Worm (Caenorhabditis elegans) whole organism, L2 larva: Measurements from ENCODE around the gene F35G2.1.

Experiments
- C34F6.9 ChIP-seq: fragments of 150-350 bp; optimal IDR thresholded peaks from 2 replicates; lab custom pipeline; 2014; ENCODE audit warnings: missing biosample characterization, missing genetic modification characterization
- F13H6.1 ChIP-seq: sonication (generic microtip); optimal IDR thresholded peaks from 2 replicates; lab custom pipeline; 2016; ENCODE audit warnings: missing genetic modification characterization, missing compliant biosample characterization
- R02D3.7 ChIP-seq: fragments of 150-350 bp; optimal IDR thresholded peaks from 2 replicates; lab custom pipeline; 2014; ENCODE audit warnings: missing biosample characterization, missing genetic modification characterization
- Y55F3AM.14 ChIP-seq: fragments of 200-800 bp; sonication (Bioruptor generic); optimal IDR thresholded peaks from 2 replicates; lab custom pipeline; 2018; ENCODE audit warnings: mild to moderate bottlenecking, missing genetic modification characterization, missing compliant biosample characterization
- ZK546.5 ChIP-seq: sonication (generic microtip); optimal IDR thresholded peaks from 2 replicates; lab custom pipeline; 2017; ENCODE audit warnings: missing biosample characterization, missing genetic modification characterization
- alr-1 ChIP-seq: fragments of 150-350 bp; optimal IDR thresholded peaks from 2 replicates; lab custom pipeline; 2014; ENCODE audit warnings: missing biosample characterization, missing genetic modification characterization
- ama-1 ChIP-seq: fragments of 150-350 bp; optimal IDR thresholded peaks from 2 replicates; lab custom pipeline; 2018; ENCODE audit warnings: inconsistent platforms
- blmp-1 ChIP-seq: sonication (generic microtip); optimal IDR thresholded peaks from 2 replicates; lab custom pipeline; 2017; ENCODE audit warnings: missing genetic modification characterization, mild to moderate bottlenecking, missing compliant biosample characterization, antibody characterized with exemption, moderate library complexity; ENCODE audit not compliant: insufficient read depth
- ceh-16 ChIP-seq: fragments of 150-350 bp; optimal IDR thresholded peaks from 2 replicates; lab custom pipeline; 2014; ENCODE audit warnings: missing biosample characterization, missing genetic modification characterization
- ceh-82 ChIP-seq: fragments of 150-350 bp; optimal IDR thresholded peaks from 2 replicates; lab custom pipeline; 2014; ENCODE audit warnings: missing biosample characterization, missing genetic modification characterization
- crh-2 ChIP-seq: sonication (generic microtip); optimal IDR thresholded peaks from 2 replicates; lab custom pipeline; 2017; ENCODE audit warnings: missing biosample characterization, missing genetic modification characterization
- dmd-4 ChIP-seq: sonication (generic microtip); optimal IDR thresholded peaks from 2 replicates; lab custom pipeline; 2017; ENCODE audit warnings: missing biosample characterization, missing genetic modification characterization
- egl-27 ChIP-seq: sonication (generic microtip); optimal IDR thresholded peaks from 3 replicates; lab custom pipeline; 2017; ENCODE audit warnings: missing biosample characterization, missing genetic modification reagents, missing genetic modification characterization
- elt-1 ChIP-seq: fragments of 150-350 bp; optimal IDR thresholded peaks from 2 replicates; lab custom pipeline; 2014; ENCODE audit warnings: missing biosample characterization, missing genetic modification characterization
- fos-1 ChIP-seq: fragments of 150-350 bp; optimal IDR thresholded peaks from 2 replicates; lab custom pipeline; 2014; ENCODE audit warnings: missing biosample characterization, missing genetic modification characterization
- gmeb-1 ChIP-seq: fragments of 150-350 bp; optimal IDR thresholded peaks from 2 replicates; lab custom pipeline; 2014; ENCODE audit warnings: missing biosample characterization, missing genetic modification characterization
- lin-11 ChIP-seq: fragments of 150-350 bp; sonication (generic microtip); optimal IDR thresholded peaks from 2 replicates; lab custom pipeline; 2014; ENCODE audit warnings: missing biosample characterization, missing genetic modification characterization, inconsistent platforms, mixed read lengths
- lin-13 ChIP-seq: fragments of 150-350 bp; optimal IDR thresholded peaks from 2 replicates; lab custom pipeline; 2014; ENCODE audit warnings: missing biosample characterization, missing genetic modification reagents, missing genetic modification characterization
- mab-5 ChIP-seq: fragments of 150-350 bp; optimal IDR thresholded peaks from 2 replicates; lab custom pipeline; 2014; ENCODE audit warnings: missing biosample characterization, missing genetic modification characterization
- mbf-1 ChIP-seq: sonication (generic microtip); optimal IDR thresholded peaks from 2 replicates; lab custom pipeline; 2017; ENCODE audit warnings: missing biosample characterization, missing genetic modification characterization
- nhr-11 ChIP-seq: fragments of 150-350 bp; optimal IDR thresholded peaks from 2 replicates; lab custom pipeline; 2014; ENCODE audit warnings: missing biosample characterization, missing genetic modification characterization
- nhr-129 ChIP-seq: fragments of 150-350 bp; optimal IDR thresholded peaks from 2 replicates; lab custom pipeline; 2014; ENCODE audit warnings: missing biosample characterization, missing genetic modification characterization
- nhr-21 ChIP-seq: fragments of 150-350 bp; optimal IDR thresholded peaks from 2 replicates; lab custom pipeline; 2014; ENCODE audit warnings: missing biosample characterization, missing genetic modification characterization
- nhr-237 ChIP-seq: fragments of 150-350 bp; optimal IDR thresholded peaks from 2 replicates; lab custom pipeline; 2014; ENCODE audit warnings: missing biosample characterization, missing genetic modification characterization
- nhr-25 ChIP-seq: fragments of 150-350 bp; sonication (generic microtip); optimal IDR thresholded peaks from 3 replicates; lab custom pipeline; 2014; ENCODE audit warnings: missing biosample characterization, missing genetic modification characterization
- nhr-6 ChIP-seq: fragments of 150-350 bp; optimal IDR thresholded peaks from 2 replicates; lab custom pipeline; 2014; ENCODE audit warnings: missing biosample characterization, missing genetic modification characterization
- nhr-77 ChIP-seq: fragments of 150-350 bp; optimal IDR thresholded peaks from 2 replicates; lab custom pipeline; 2014; ENCODE audit warnings: missing biosample characterization, missing genetic modification characterization
- peb-1 ChIP-seq: fragments of 150-350 bp; optimal IDR thresholded peaks from 2 replicates; lab custom pipeline; 2014; ENCODE audit warnings: missing biosample characterization, missing genetic modification characterization
- sem-4 ChIP-seq: fragments of 150-350 bp; optimal IDR thresholded peaks from 2 replicates; lab custom pipeline; 2014; ENCODE audit warnings: missing biosample characterization, missing genetic modification reagents, missing genetic modification characterization
- skn-1 ChIP-seq: sonication (generic microtip); optimal IDR thresholded peaks from 2 replicates; lab custom pipeline; 2017; ENCODE audit warnings: missing biosample characterization, missing genetic modification characterization
- sma-3 ChIP-seq: sonication (generic microtip); optimal IDR thresholded peaks from 2 replicates; lab custom pipeline; 2016; ENCODE audit warnings: missing genetic modification reagents, missing genetic modification characterization, missing compliant biosample characterization
- sma-9 ChIP-seq, 2 experiments: fragments of 150-350 bp in 1 of 2; sonication (generic microtip) in 1 of 2; optimal IDR thresholded peaks; 2 replicates each; lab custom pipeline; 2014 to 2016; ENCODE audit warnings: missing genetic modification characterization in 2 of 2, mild to moderate bottlenecking in 1 of 2, missing biosample characterization in 1 of 2, missing compliant biosample characterization in 1 of 2, missing genetic modification reagents in 1 of 2, moderate library complexity in 1 of 2
- snpc-4 ChIP-seq: fragments of 150-350 bp; optimal IDR thresholded peaks from 2 replicates; lab custom pipeline; 2014; ENCODE audit warnings: missing biosample characterization, missing genetic modification characterization
- unc-39 ChIP-seq: fragments of 150-350 bp; optimal IDR thresholded peaks from 2 replicates; lab custom pipeline; 2014; ENCODE audit warnings: missing biosample characterization, missing genetic modification characterization
- unc-62 ChIP-seq: fragments of 150-350 bp; optimal IDR thresholded peaks from 2 replicates; lab custom pipeline; 2014; ENCODE audit warnings: missing biosample characterization, missing genetic modification reagents, missing genetic modification characterization
- zag-1 ChIP-seq: fragments of 150-350 bp; optimal IDR thresholded peaks from 2 replicates; lab custom pipeline; 2014; ENCODE audit warnings: missing biosample characterization, missing genetic modification characterization
- ztf-1 ChIP-seq: fragments of 200-800 bp; sonication (Bioruptor generic); conservative IDR thresholded peaks from 2 replicates; pipeline ENCODE4 v1.3.6; 2022; ENCODE audit warnings: missing genetic modification characterization, missing compliant biosample characterization
- ztf-11 ChIP-seq: sonication (generic microtip); optimal IDR thresholded peaks from 2 replicates; lab custom pipeline; 2017; ENCODE audit warnings: missing biosample characterization, missing genetic modification characterization
- ztf-4 ChIP-seq: fragments of 150-350 bp; optimal IDR thresholded peaks from 2 replicates; lab custom pipeline; 2014; ENCODE audit warnings: missing biosample characterization, missing genetic modification characterization

The F35G2.1 gene

DNA sequence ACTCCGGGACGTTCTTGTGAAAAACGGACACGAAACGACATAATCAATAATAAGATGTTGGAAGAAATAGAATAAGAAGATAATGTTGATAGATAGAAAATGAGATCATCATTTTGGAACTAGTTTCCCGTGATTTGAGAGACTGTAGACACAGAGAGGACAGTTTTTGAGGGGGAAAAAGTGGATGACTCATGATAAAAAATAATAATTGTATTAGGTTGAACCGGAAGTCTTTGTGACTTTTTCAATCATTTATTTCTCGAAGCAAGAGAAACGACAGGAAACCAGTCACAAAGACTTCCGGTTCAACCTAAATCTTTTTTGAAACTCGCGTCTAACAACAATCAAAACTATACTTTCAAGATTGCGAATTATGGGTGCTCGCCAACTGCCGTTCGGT, 24.0 kb downstream of the F35G2.1 start, which contains the start of gene mlt-3:
TSS of gene mlt-3 (minus strand) at position 101 of the 400 bp plus-strand sequence.
- no peak for TF ChIP-seq lin-11 (tag; lab: Kevin White, UChicago)
- peak; percentile 39 for TF ChIP-seq sma-3
- no peak for TF ChIP-seq egl-27 (tag; lab: Kevin White, UChicago)

DNA sequence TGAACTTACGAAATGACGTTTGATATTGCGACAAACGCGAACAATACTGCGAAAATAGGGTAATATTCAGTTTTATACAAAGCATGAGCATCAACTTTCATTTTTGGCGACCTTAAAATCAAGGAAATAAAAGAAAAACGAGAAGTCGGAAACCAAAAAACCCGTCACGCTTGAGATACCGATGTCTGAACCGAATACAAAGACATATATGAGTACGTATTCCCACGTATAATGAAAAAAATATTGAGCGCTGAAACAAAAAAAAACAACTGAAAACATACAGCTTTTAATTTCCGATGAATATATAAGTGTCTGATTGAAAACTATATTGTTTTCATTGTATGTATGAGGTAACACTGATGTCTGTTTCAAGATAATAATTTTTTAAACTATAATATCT, 26.6 kb downstream of the F35G2.1 start, which contains the start of gene sre-18:
TSS of gene sre-18 (minus strand) at position 101 of the 400 bp plus-strand sequence.
- TF ChIP-seq nhr-6 (tag; lab: Kevin White, UChicago) = no peak
- TF ChIP-seq skn-1 (tag; lab: Kevin White, UChicago) = no peak
- no peak for TF ChIP-seq elt-1 (tag; lab: Kevin White, UChicago)
- TF ChIP-seq ztf-11 (tag; lab: Kevin White, UChicago) = no peak
- TF ChIP-seq unc-62 (GFP tag; lab: Kevin White, UChicago) = no peak
- TF ChIP-seq nhr-21 (tag; lab: Kevin White, UChicago) = no peak
- TF ChIP-seq R02D3.7 (tag; lab: Kevin White, UChicago) = no peak
- no peak for TF ChIP-seq Y55F3AM.14 (GFP tag; lab: Kevin White, UChicago)
- no peak for TF ChIP-seq nhr-11 (tag; lab: Kevin White, UChicago)
- no peak for TF ChIP-seq zag-1 (tag; lab: Kevin White, UChicago)
- no peak for TF ChIP-seq gmeb-1 (tag; lab: Kevin White, UChicago)
- TF ChIP-seq ztf-4 = no peak
- TF ChIP-seq sem-4 (tag; lab: Kevin White, UChicago) = no peak
- TF ChIP-seq nhr-25 = no peak
- TF ChIP-seq nhr-237 = no peak
- no peak for TF ChIP-seq ama-1 (lab: Kevin White, UChicago)
- no peak for TF ChIP-seq blmp-1 (tag; lab: Kevin White, UChicago)
- TF ChIP-seq mbf-1 (tag; lab: Kevin White, UChicago) = no peak
- no peak for TF ChIP-seq crh-2
- TF ChIP-seq, all 48 proteins: peak for 0

DNA sequence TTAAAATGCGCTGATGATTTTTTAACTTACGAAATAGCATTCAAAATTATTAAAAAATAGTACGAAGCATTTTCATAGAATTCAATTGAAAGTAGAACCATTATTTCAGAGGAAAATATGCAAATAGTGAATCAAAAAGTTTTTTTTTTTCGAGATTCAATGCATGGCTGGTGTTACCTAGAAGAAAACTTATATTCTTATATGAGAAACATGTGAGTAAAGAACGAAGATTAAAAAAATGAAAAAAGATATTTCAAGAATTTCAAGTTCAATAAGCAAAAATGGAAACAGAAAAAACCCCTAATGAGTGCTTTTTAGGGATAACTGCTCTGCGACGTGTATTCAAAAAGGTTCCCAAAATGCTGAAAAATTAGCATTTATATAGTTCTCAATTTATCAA, 33.0 kb downstream of the F35G2.1 start, which contains the start of gene sre-16:
TSS of gene sre-16 (minus strand) at position 101 of the 400 bp plus-strand sequence.
- no peak for TF ChIP-seq unc-39
- TF ChIP-seq nhr-129 (tag; lab: Kevin White, UChicago) = no peak
- no peak for TF ChIP-seq egl-27 (tag; lab: Kevin White, UChicago)
- no peak for TF ChIP-seq elt-1 (tag; lab: Kevin White, UChicago)
- TF ChIP-seq ceh-16 = no peak
- no peak for TF ChIP-seq nhr-237
- TF ChIP-seq alr-1 = no peak
- TF ChIP-seq peb-1 (tag; lab: Kevin White, UChicago) = no peak
- no peak for TF ChIP-seq ztf-1 (GFP tag; lab: Robert Waterston, UW)
- no peak for TF ChIP-seq nhr-6 (tag; lab: Kevin White, UChicago)
- no peak for TF ChIP-seq unc-62 (GFP tag; lab: Kevin White, UChicago)
- TF ChIP-seq gmeb-1 (tag; lab: Kevin White, UChicago) = no peak
- no peak for TF ChIP-seq sma-9 (GFP tag; optimal IDR thresholded peaks at IDR 0.05; lab: Kevin White, UChicago)
- TF ChIP-seq sma-9 (tag; optimal IDR thresholded peaks at IDR 0.05; lab: Kevin White, UChicago) = no peak
- no peak for TF ChIP-seq ama-1 (lab: Kevin White, UChicago)
- no peak for TF ChIP-seq lin-13 (GFP tag; lab: Kevin White, UChicago)
- no peak for TF ChIP-seq dmd-4 (tag; lab: Kevin White, UChicago)
- no peak for TF ChIP-seq nhr-21 (tag; lab: Kevin White, UChicago)
- no peak for TF ChIP-seq fos-1 (tag; lab: Kevin White, UChicago)
- TF ChIP-seq blmp-1 (tag; lab: Kevin White, UChicago) = no peak
- no peak for TF ChIP-seq C34F6.9 (tag; lab: Kevin White, UChicago)

DNA sequence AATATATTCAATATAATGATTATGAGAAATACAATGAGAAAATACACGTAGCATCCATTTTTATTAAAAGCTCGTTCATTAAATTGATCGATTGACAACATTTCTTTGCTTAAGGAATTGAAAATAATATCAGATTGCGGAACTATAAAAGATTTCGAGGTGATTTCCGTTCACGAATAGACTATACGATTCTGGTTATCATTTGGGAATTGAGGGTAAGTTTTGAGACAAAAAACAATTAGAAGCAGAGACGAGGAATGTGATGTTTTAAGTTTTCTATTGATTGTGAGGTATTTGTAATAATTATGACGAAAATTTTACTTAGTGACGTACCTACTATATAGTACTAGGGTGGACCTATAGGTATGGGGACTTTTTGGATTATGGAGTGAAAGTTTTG, 35.8 kb downstream of the F35G2.1 start, which contains the start of gene sre-19:
TSS of gene sre-19 (minus strand) at position 101 of the 400 bp plus-strand sequence.
- TF ChIP-seq nhr-237 = no peak
- no peak for TF ChIP-seq ceh-82 (tag; lab: Kevin White, UChicago)
- no peak for TF ChIP-seq crh-2
- no peak for TF ChIP-seq ztf-11 (tag; lab: Kevin White, UChicago)

DNA sequence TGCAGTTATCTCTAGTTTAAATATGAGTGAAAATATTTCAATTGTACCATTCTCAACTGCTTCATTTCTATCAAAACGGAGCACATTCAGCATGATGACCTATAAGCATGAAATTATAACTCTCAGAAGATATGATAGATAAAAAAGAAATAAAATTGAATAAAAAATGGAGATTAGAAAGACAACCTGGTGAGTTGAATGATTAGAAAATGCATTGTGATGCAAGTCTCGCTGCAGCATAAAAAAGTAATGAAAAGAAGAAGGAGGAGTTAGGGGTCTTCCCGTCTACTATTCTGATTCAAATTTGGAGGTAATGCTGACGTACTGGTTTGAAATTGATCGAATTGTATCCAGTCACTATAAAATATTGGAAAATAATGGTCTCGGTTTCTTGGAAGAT, 41.7 kb downstream of the F35G2.1 start, which contains the start of gene sre-15:
TSS of gene sre-15 (minus strand) at position 101 of the 400 bp plus-strand sequence.
- TF ChIP-seq egl-27 (tag; lab: Kevin White, UChicago) = no peak
- TF ChIP-seq R02D3.7 (tag; lab: Kevin White, UChicago) = no peak
- no peak for TF ChIP-seq gmeb-1 (tag; lab: Kevin White, UChicago)
- no peak for TF ChIP-seq mab-5 (tag; lab: Kevin White, UChicago)
- no peak for TF ChIP-seq sma-3
- no peak for TF ChIP-seq ZK546.5
- TF ChIP-seq ztf-4 = no peak
- TF ChIP-seq ceh-82 (tag; lab: Kevin White, UChicago) = no peak
- no peak for TF ChIP-seq snpc-4
- no peak for TF ChIP-seq nhr-11 (tag; lab: Kevin White, UChicago)
- no peak for TF ChIP-seq elt-1 (tag; lab: Kevin White, UChicago)
- TF ChIP-seq nhr-6 (tag; lab: Kevin White, UChicago) = no peak
- TF ChIP-seq nhr-77 (tag; lab: Kevin White, UChicago) = no peak
- TF ChIP-seq dmd-4 (tag; lab: Kevin White, UChicago) = no peak
- TF ChIP-seq ztf-11 (tag; lab: Kevin White, UChicago) = no peak
- no peak for TF ChIP-seq lin-11 (tag; lab: Kevin White, UChicago)
- TF ChIP-seq ama-1 (lab: Kevin White, UChicago) = no peak
- no peak for TF ChIP-seq F13H6.1 (tag; lab: Kevin White, UChicago)
- TF ChIP-seq zag-1 (tag; lab: Kevin White, UChicago) = no peak
